Worm (Caenorhabditis elegans) whole organism, late embryonic: Measurements from ENCODE around the gene ssna-1.

Experiments used
- ama-1 ChIP-seq: fragments of 150-350 bp; optimal IDR thresholded peaks from 2 replicates; lab custom pipeline; 2014
- ceh-34 ChIP-seq: sonication (generic microtip); optimal IDR thresholded peaks from 2 replicates; lab custom pipeline; 2016; ENCODE audit warnings: mild to moderate bottlenecking, missing genetic modification characterization, missing compliant biosample characterization
- che-1 ChIP-seq: sonication (generic microtip); optimal IDR thresholded peaks from 2 replicates; lab custom pipeline; 2016; ENCODE audit warnings: mild to moderate bottlenecking, missing genetic modification characterization, missing compliant biosample characterization
- nhr-11 ChIP-seq: fragments of 150-350 bp; optimal IDR thresholded peaks from 2 replicates; lab custom pipeline; 2014; ENCODE audit warnings: missing biosample characterization, missing genetic modification characterization
- pag-3 ChIP-seq: sonication (generic microtip); optimal IDR thresholded peaks from 2 replicates; lab custom pipeline; 2016; ENCODE audit warnings: missing compliant biosample characterization, missing genetic modification characterization, borderline replicate concordance
- syd-9 ChIP-seq: sonication (generic microtip); optimal IDR thresholded peaks from 2 replicates; lab custom pipeline; 2016; ENCODE audit warnings: mild to moderate bottlenecking, missing genetic modification characterization, moderate library complexity, missing compliant biosample characterization
- unc-3 ChIP-seq, 2 experiments: fragments of 200-800 bp in 1 of 2; sonication (Bioruptor generic) in 1 of 2; sonication (generic microtip) in 1 of 2; conservative IDR thresholded peaks in 1 of 2; optimal IDR thresholded peaks in 1 of 2; 2 replicates each; pipeline versions ENCODE4 v1.3.6 to Lab custom; 2016 to 2022; ENCODE audit warnings: missing compliant biosample characterization in 2 of 2, missing genetic modification characterization in 2 of 2, missing genetic modification reagents in 1 of 2

ce11 chrIV:425052-425451 is 37.2 kb downstream of the ssna-1 start, which contains the start of gene daf-18:
- no peak for TF ChIP-seq unc-3 (GFP tag; conservative IDR thresholded peaks at IDR 0.05; lab: Robert Waterston, UW)
- TF ChIP-seq unc-3 (tag; optimal IDR thresholded peaks at IDR 0.05; lab: Kevin White, UChicago) = no peak
- no peak for TF ChIP-seq pag-3
- no peak for TF ChIP-seq nhr-11 (tag; lab: Kevin White, UChicago)
- no peak for TF ChIP-seq che-1
- TF ChIP-seq ceh-34 = no peak
- TF ChIP-seq syd-9 (tag; lab: Kevin White, UChicago) = no peak
- no peak for TF ChIP-seq ama-1 (lab: Kevin White, UChicago)
